Worm (Caenorhabditis elegans): ENCODE results near the gene miro-1.

ce11 chrIV:4665079-4665478 is 50.5 kb downstream of the miro-1 start, which contains the start of gene F29B9.1:
- TF ChIP-seq ama-1 (optimal IDR thresholded peaks at IDR 0.05) (no peak), lin-13 (GFP tag; optimal IDR thresholded peaks at IDR 0.05) (no peak), nhr-77 (tag; optimal IDR thresholded peaks at IDR 0.05) (no peak), nhr-25 (tag; optimal IDR thresholded peaks at IDR 0.05) (no peak), zag-1 (tag; optimal IDR thresholded peaks at IDR 0.05) (no peak), skn-1 (tag; optimal IDR thresholded peaks at IDR 0.05) (no peak)

Measured in whole organism, L2 larva.